Worm (Caenorhabditis elegans): ENCODE results near the gene clpp-1.

- TF ChIP-seq fkh-10 (GFP tag; optimal IDR thresholded peaks at IDR 0.05) (no peak), nhr-23 (tag; optimal IDR thresholded peaks at IDR 0.05) (no peak), ztf-11 (tag; optimal IDR thresholded peaks at IDR 0.05) (no peak), ZK546.5 (tag; optimal IDR thresholded peaks at IDR 0.05) (no peak), aly-2 (tag; optimal IDR thresholded peaks at IDR 0.05) (no peak)
Measured at ce11 chrII:10345012-10345411, 42.4 kb upstream of the clpp-1 start, which contains the start of gene pro-2.

Data from whole organism, L3 larva.